Fruit fly (Drosophila melanogaster): ENCODE measurements around the gene CG15576.

DNA sequence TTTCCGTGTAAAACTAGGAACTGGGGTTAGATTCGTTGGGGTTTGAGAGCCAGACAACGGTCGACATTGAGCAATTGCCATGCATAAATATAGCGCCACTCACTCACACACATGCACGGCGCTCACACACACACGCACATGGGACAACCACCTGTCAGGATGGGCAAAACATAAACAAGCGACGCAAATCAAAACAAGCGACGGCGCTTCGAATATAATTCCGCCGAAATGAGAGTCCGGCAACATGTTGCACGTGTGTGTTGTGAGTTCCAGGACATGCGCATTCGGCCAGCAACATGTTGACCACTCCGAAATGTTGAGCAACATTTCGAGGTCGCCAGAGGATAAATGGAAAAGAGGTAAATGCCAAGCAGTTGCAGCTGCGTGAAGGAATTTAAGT lies 28.2 kb upstream of the CG15576 start:
- TF ChIP-seq usp (GFP tag; optimal IDR thresholded peaks at IDR 0.05) (no peak), Dll (optimal IDR thresholded peaks at IDR 0.05) (no peak), pan (optimal IDR thresholded peaks at IDR 0.05) (no peak)

All from whole organism.